Worm (Caenorhabditis elegans): ENCODE results near the gene ZK105.11.

ZK105.11 gene

ce11 chrV:7734909-7735308, 26.5 kb upstream of the ZK105.11 start, which contains the start of gene clic-1 (continued):
- TF ChIP-seq daf-16 (GFP tag; optimal IDR thresholded peaks at IDR 0.05) (no peak), daf-16 (tag; optimal IDR thresholded peaks at IDR 0.05) (peak; percentile 31), nhr-42 (GFP tag; IDR thresholded peaks at IDR 0.05) (no peak), lin-1 (GFP tag; IDR thresholded peaks at IDR 0.05) (no peak), fkh-10 (GFP tag; optimal IDR thresholded peaks at IDR 0.05) (peak; percentile 43), spr-1 (tag; optimal IDR thresholded peaks at IDR 0.05) (no peak), dpl-1 (GFP tag; optimal IDR thresholded peaks at IDR 0.05) (peak; percentile 92), mep-1 (tag; optimal IDR thresholded peaks at IDR 0.05) (peak; percentile 33), ZK337.2 (GFP tag; IDR thresholded peaks at IDR 0.05) (no peak), hif-1 (tag; optimal IDR thresholded peaks at IDR 0.05) (peak in 1 of 2 experiments; percentile 30), unc-62 (GFP tag; optimal IDR thresholded peaks at IDR 0.05 in 1 of 2) (no peak), unc-62 (tag; optimal IDR thresholded peaks at IDR 0.05) (no peak), gei-8 (GFP tag; optimal IDR thresholded peaks at IDR 0.05) (no peak), F37D6.2 (tag; optimal IDR thresholded peaks at IDR 0.05) (no peak), ztf-11 (tag; optimal IDR thresholded peaks at IDR 0.05) (no peak), hlh-11 (tag; optimal IDR thresholded peaks at IDR 0.05) (peak; percentile 89), nhr-48 (tag; optimal IDR thresholded peaks at IDR 0.05) (no peak), T26A8.4 (GFP tag; IDR thresholded peaks at IDR 0.05) (no peak), cey-2 (tag; optimal IDR thresholded peaks at IDR 0.05; ENCODE audit: borderline replicate concordance, insufficient read depth) (no peak), nhr-6 (tag; optimal IDR thresholded peaks at IDR 0.05) (peak; percentile 16), unc-39 (tag; optimal IDR thresholded peaks at IDR 0.05) (no peak), php-3 (GFP tag; IDR thresholded peaks at IDR 0.05) (0 out of 2 replicates have a peak, but pooled peaks have one; percentile 8), lin-29 (GFP tag; IDR thresholded peaks at IDR 0.05) (no peak), ceh-20 (GFP tag; IDR thresholded peaks at IDR 0.05) (no peak), hlh-30 (tag; optimal IDR thresholded peaks at IDR 0.05; ENCODE audit: insufficient read depth) (peak; percentile 74), ama-1 (optimal IDR thresholded peaks at IDR 0.05) (peak; percentile 36), aha-1 (tag) (peak; percentile 22), hmg-1.1 (GFP tag; IDR thresholded peaks at IDR 0.05) (peak; percentile 59; the same call in 1 of the 2 replicates), nhr-28 (tag; optimal IDR thresholded peaks at IDR 0.05) (peak; percentile 65), rbr-2 (tag; optimal IDR thresholded peaks at IDR 0.05) (peak; percentile 52), ceh-82 (tag; optimal IDR thresholded peaks at IDR 0.05) (no peak), daf-12 (tag; optimal IDR thresholded peaks at IDR 0.05) (no peak)

DNA sequence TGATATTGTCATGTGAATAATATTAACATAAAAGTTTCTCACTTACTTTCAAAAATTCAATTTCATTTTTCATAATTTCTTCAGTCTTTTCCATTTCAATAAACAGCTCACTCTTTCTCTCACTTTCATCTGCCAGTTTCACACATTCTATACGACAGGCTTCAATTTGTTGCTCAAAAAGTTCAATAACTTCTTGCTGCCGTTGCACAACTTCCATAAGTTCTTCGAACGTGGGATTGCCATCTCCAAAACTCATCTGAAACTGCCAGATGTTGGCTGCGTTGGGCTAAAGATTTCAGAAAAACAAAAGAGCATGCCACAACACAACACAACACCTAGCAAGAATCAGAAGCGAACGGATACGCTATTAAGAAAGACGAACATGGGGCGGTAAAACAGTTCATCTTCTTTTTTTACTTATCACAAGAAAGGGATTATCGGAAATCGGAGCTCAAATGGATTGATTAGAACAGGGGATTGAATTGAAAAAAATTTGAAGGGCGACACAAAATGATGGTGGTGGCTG, 24.9 kb upstream of the ZK105.11 start:
- TF ChIP-seq tag-97 (GFP tag; IDR thresholded peaks at IDR 0.05) = no peak
- no peak for TF ChIP-seq mdt-29 (GFP tag; IDR thresholded peaks at IDR 0.05)
- peak; percentile 13 for TF ChIP-seq nhr-48 (tag; optimal IDR thresholded peaks at IDR 0.05)
- 0 out of 2 replicates have a peak, but pooled peaks have one; percentile 24 for TF ChIP-seq egl-43 (GFP tag; IDR thresholded peaks at IDR 0.05)
- TF ChIP-seq aha-1 (tag) = peak; percentile 83
- no peak for TF ChIP-seq ztf-7 (tag; optimal IDR thresholded peaks at IDR 0.05)
- TF ChIP-seq ama-1 (optimal IDR thresholded peaks at IDR 0.05) = peak; percentile 46
- TF ChIP-seq lsy-2 (tag; optimal IDR thresholded peaks at IDR 0.05) = peak in 1 of 2 experiments; percentile 32
- TF ChIP-seq zip-11 (GFP tag; IDR thresholded peaks at IDR 0.05) = 0 out of 2 replicates have a peak, but pooled peaks have one; percentile 9
- TF ChIP-seq Y5F2A.4 (GFP tag; optimal IDR thresholded peaks at IDR 0.05) = peak; percentile 1
- peak; percentile 26 for TF ChIP-seq mep-1 (tag; optimal IDR thresholded peaks at IDR 0.05)
- 0 out of 2 replicates have a peak, but pooled peaks have one; percentile 26 for TF ChIP-seq lim-7 (GFP tag; IDR thresholded peaks at IDR 0.05)

- TF ChIP-seq spr-3 (GFP tag; optimal IDR thresholded peaks at IDR 0.05) (peak; percentile 1), zfp-3 (GFP tag; conservative IDR thresholded peaks at IDR 0.05) (no peak), dmd-9 (GFP tag; IDR thresholded peaks at IDR 0.05) (peak; percentile 61; the same call in 1 of the 2 replicates), gei-8 (GFP tag; optimal IDR thresholded peaks at IDR 0.05) (peak; percentile 24), unc-62 (GFP tag; optimal IDR thresholded peaks at IDR 0.05 in 1 of 2) (peak in 1 of 2 experiments; percentile 8), unc-62 (tag; optimal IDR thresholded peaks at IDR 0.05) (no peak), egl-27 (tag; optimal IDR thresholded peaks at IDR 0.05) (no peak), daf-12 (tag; optimal IDR thresholded peaks at IDR 0.05) (no peak), T20F7.1 (GFP tag; optimal IDR thresholded peaks at IDR 0.05) (peak; percentile 6), snpc-1.2 (GFP tag; IDR thresholded peaks at IDR 0.05) (peak; percentile 52; the same call in 1 of the 2 replicates), mxl-3 (GFP tag; optimal IDR thresholded peaks at IDR 0.05) (no peak), mxl-2 (GFP tag; conservative IDR thresholded peaks at IDR 0.05) (no peak), hlh-11 (tag; optimal IDR thresholded peaks at IDR 0.05) (peak; percentile 60), duxl-1 (tag; optimal IDR thresholded peaks at IDR 0.05; ENCODE audit: poor library complexity) (peak; percentile 42)
These were observed 22.1 kb upstream of the ZK105.11 start for ce11 chrV:7730488-7730887.
